Worm (Caenorhabditis elegans) whole organism, young adult: ENCODE measurements around the gene abcf-3.
A peak's percentile ranks its signal among the peaks of the same experiment; 100 is the strongest.

Experiments
- C17E4.6 ChIP-seq: fragments of 200-800 bp; sonication (Bioruptor generic); IDR thresholded peaks from 2 replicates; pipeline ENCODE4 v1.3.6; 2022; ENCODE audit warnings: missing genetic modification reagents, missing genetic modification characterization, missing compliant biosample characterization
- D2030.7 ChIP-seq: fragments of 200-800 bp; sonication (Bioruptor generic); IDR thresholded peaks from 2 replicates; pipeline ENCODE4 v1.3.6; 2022; ENCODE audit warnings: missing genetic modification reagents, missing genetic modification characterization, missing compliant biosample characterization
- F39B2.1 ChIP-seq: fragments of 200-800 bp; sonication (Bioruptor generic); IDR thresholded peaks from 2 replicates; pipeline ENCODE4 v1.3.6; 2022; ENCODE audit warnings: missing genetic modification reagents, missing genetic modification characterization, missing compliant biosample characterization
- F49E8.2 ChIP-seq: sonication (generic microtip); optimal IDR thresholded peaks from 3 replicates; lab custom pipeline; 2017; ENCODE audit warnings: missing genetic modification characterization, mild to moderate bottlenecking, missing compliant biosample characterization, antibody characterized with exemption, moderate library complexity; ENCODE audit not compliant: insufficient read depth
- F52B5.7 ChIP-seq: sonication (generic microtip); optimal IDR thresholded peaks from 2 replicates; lab custom pipeline; 2016; ENCODE audit warnings: mild to moderate bottlenecking, missing genetic modification characterization, missing compliant biosample characterization
- F55B11.4 ChIP-seq: sonication (generic microtip); optimal IDR thresholded peaks from 2 replicates; lab custom pipeline; 2016; ENCODE audit warnings: missing compliant biosample characterization, missing genetic modification characterization, borderline replicate concordance; ENCODE audit not compliant: insufficient read depth
- F57A8.1 ChIP-seq: fragments of 200-800 bp; sonication (Bioruptor generic); optimal IDR thresholded peaks from 2 replicates; lab custom pipeline; 2018; ENCODE audit warnings: mild to moderate bottlenecking, missing genetic modification characterization, moderate library complexity, missing compliant biosample characterization
- T07F8.4 ChIP-seq: sonication (generic microtip); optimal IDR thresholded peaks from 2 replicates; lab custom pipeline; 2016; ENCODE audit warnings: mild to moderate bottlenecking, missing genetic modification characterization, moderate library complexity, missing compliant biosample characterization
- Y53F4B.3 ChIP-seq: fragments of 200-800 bp; sonication (Bioruptor generic); IDR thresholded peaks from 2 replicates; pipeline ENCODE4 v1.3.6; 2022; ENCODE audit warnings: missing genetic modification reagents, missing genetic modification characterization, missing compliant biosample characterization
- Y95B8A.8 ChIP-seq: fragments of 200-800 bp; sonication (Bioruptor generic); IDR thresholded peaks from 2 replicates; pipeline ENCODE4 v1.3.6; 2022; ENCODE audit warnings: missing genetic modification reagents, missing genetic modification characterization, missing compliant biosample characterization
- ama-1 ChIP-seq, 3 experiments: fragments of 150-350 bp in 1 of 3; sonication (generic microtip) in 2 of 3; optimal IDR thresholded peaks; 2 replicates each; lab custom pipeline; 2014 to 2018; ENCODE audit warnings: missing biosample characterization in 2 of 3, missing genetic modification characterization in 2 of 3, missing genetic modification reagents in 2 of 3
- aptf-2 ChIP-seq: fragments of 200-800 bp; sonication (Bioruptor generic); conservative IDR thresholded peaks from 2 replicates; pipeline ENCODE4 v1.3.6; 2022; ENCODE audit warnings: missing genetic modification reagents, missing genetic modification characterization, missing compliant biosample characterization
- atf-7 ChIP-seq: sonication (generic microtip); optimal IDR thresholded peaks from 2 replicates; lab custom pipeline; 2017; ENCODE audit warnings: mild to moderate bottlenecking, missing genetic modification characterization, missing compliant biosample characterization
- bed-1 ChIP-seq: fragments of 200-800 bp; sonication (Bioruptor generic); IDR thresholded peaks from 2 replicates; pipeline ENCODE4 v1.3.6; 2022; ENCODE audit warnings: missing genetic modification reagents, missing genetic modification characterization, missing compliant biosample characterization
- ceh-100 ChIP-seq: fragments of 200-800 bp; sonication (Bioruptor generic); IDR thresholded peaks from 2 replicates; pipeline ENCODE4 v1.3.6; 2022; ENCODE audit warnings: missing genetic modification reagents, missing genetic modification characterization, missing compliant biosample characterization
- ceh-40 ChIP-seq: fragments of 200-800 bp; sonication (Bioruptor generic); IDR thresholded peaks from 2 replicates; pipeline ENCODE4 v1.3.6; 2022; ENCODE audit warnings: missing genetic modification characterization, missing compliant biosample characterization
- chd-7 ChIP-seq: sonication (generic microtip); optimal IDR thresholded peaks from 2 replicates; lab custom pipeline; 2016; ENCODE audit warnings: mild to moderate bottlenecking, missing genetic modification characterization, moderate library complexity, missing compliant biosample characterization
- egrh-3 ChIP-seq: fragments of 200-800 bp; sonication (Bioruptor generic); IDR thresholded peaks from 2 replicates; pipeline ENCODE4 v1.3.6; 2022; ENCODE audit warnings: missing genetic modification reagents, missing genetic modification characterization, missing compliant biosample characterization
- fkh-3 ChIP-seq: sonication (generic microtip); optimal IDR thresholded peaks from 2 replicates; lab custom pipeline; 2016; ENCODE audit warnings: mild to moderate bottlenecking, missing genetic modification characterization, missing compliant biosample characterization
- gei-17 ChIP-seq: fragments of 200-800 bp; sonication (Bioruptor generic); optimal IDR thresholded peaks from 2 replicates; lab custom pipeline; 2018; ENCODE audit warnings: mild to moderate bottlenecking, missing genetic modification characterization, missing compliant biosample characterization
- hlh-12 ChIP-seq: sonication (generic microtip); optimal IDR thresholded peaks from 2 replicates; lab custom pipeline; 2016; ENCODE audit warnings: missing genetic modification characterization, missing compliant biosample characterization
- hmg-20 ChIP-seq: fragments of 200-800 bp; sonication (Bioruptor generic); IDR thresholded peaks from 2 replicates; pipeline ENCODE4 v1.3.6; 2022; ENCODE audit warnings: missing genetic modification reagents, missing genetic modification characterization, missing compliant biosample characterization
- hsf-1 ChIP-seq: fragments of 200-800 bp; sonication (Bioruptor generic); IDR thresholded peaks from 2 replicates; pipeline ENCODE4 v1.3.6; 2022; ENCODE audit warnings: missing genetic modification reagents, missing genetic modification characterization, missing compliant biosample characterization
- let-526 ChIP-seq: fragments of 200-800 bp; sonication (Bioruptor generic); IDR thresholded peaks from 2 replicates; pipeline ENCODE4 v1.3.6; 2022; ENCODE audit warnings: missing genetic modification reagents, missing genetic modification characterization, missing compliant biosample characterization
- let-607 ChIP-seq, 2 experiments: fragments of 200-800 bp in 1 of 2; sonication (Bioruptor generic) in 1 of 2; sonication (generic microtip) in 1 of 2; optimal IDR thresholded peaks; 2 replicates each; lab custom pipeline; 2016 to 2018; ENCODE audit warnings: mild to moderate bottlenecking in 2 of 2, missing compliant biosample characterization in 2 of 2, missing genetic modification characterization in 2 of 2, moderate library complexity in 2 of 2, missing genotype in 1 of 2
- lin-40 ChIP-seq: sonication (generic microtip); optimal IDR thresholded peaks from 2 replicates; lab custom pipeline; 2016; ENCODE audit warnings: missing genetic modification characterization, mild to moderate bottlenecking, missing compliant biosample characterization, missing genotype, missing genetic modification reagents
- lin-54 ChIP-seq: fragments of 200-800 bp; sonication (Bioruptor generic); optimal IDR thresholded peaks from 2 replicates; lab custom pipeline; 2018; ENCODE audit warnings: mild to moderate bottlenecking, missing genetic modification characterization, missing compliant biosample characterization
- lsy-27 ChIP-seq: sonication (generic microtip); optimal IDR thresholded peaks from 2 replicates; lab custom pipeline; 2017; ENCODE audit warnings: missing genetic modification characterization, mild to moderate bottlenecking, missing compliant biosample characterization, antibody characterized with exemption, missing genotype, borderline replicate concordance; ENCODE audit not compliant: insufficient read depth
- madf-3 ChIP-seq: fragments of 200-800 bp; sonication (Bioruptor generic); IDR thresholded peaks from 2 replicates; pipeline ENCODE4 v1.3.6; 2022; ENCODE audit warnings: missing genetic modification reagents, missing genetic modification characterization, missing compliant biosample characterization
- madf-8 ChIP-seq: fragments of 200-800 bp; sonication (Bioruptor generic); conservative IDR thresholded peaks from 2 replicates; pipeline ENCODE4 v1.3.6; 2022; ENCODE audit warnings: missing genetic modification reagents, missing genetic modification characterization, missing compliant biosample characterization
- nfya-2 ChIP-seq: fragments of 200-800 bp; sonication (Bioruptor generic); IDR thresholded peaks from 2 replicates; pipeline ENCODE4 v1.3.6; 2022; ENCODE audit warnings: missing genetic modification reagents, missing genetic modification characterization, missing compliant biosample characterization
- nfyb-1 ChIP-seq: fragments of 200-800 bp; sonication (Bioruptor generic); IDR thresholded peaks from 2 replicates; pipeline ENCODE4 v1.3.6; 2022; ENCODE audit warnings: missing genetic modification reagents, missing genetic modification characterization, missing compliant biosample characterization
- pbrm-1 ChIP-seq: fragments of 200-800 bp; sonication (Bioruptor generic); IDR thresholded peaks from 2 replicates; pipeline ENCODE4 v1.3.6; 2022; ENCODE audit warnings: missing genetic modification reagents, missing genetic modification characterization, missing compliant biosample characterization
- pha-4 ChIP-seq: fragments of 150-350 bp; sonication (generic microtip); optimal IDR thresholded peaks from 2 replicates; lab custom pipeline; 2014; ENCODE audit warnings: missing biosample characterization, missing genetic modification reagents, missing genetic modification characterization
- rcor-1 ChIP-seq: fragments of 200-800 bp; sonication (Bioruptor generic); IDR thresholded peaks from 2 replicates; pipeline ENCODE4 v1.3.6; 2022; ENCODE audit warnings: missing genetic modification reagents, missing genetic modification characterization, missing compliant biosample characterization
- sdz-38 ChIP-seq: sonication (generic microtip); optimal IDR thresholded peaks from 2 replicates; lab custom pipeline; 2016; ENCODE audit warnings: missing genotype, missing genetic modification characterization, missing compliant biosample characterization
- snpc-1.1 ChIP-seq: sonication (generic microtip); optimal IDR thresholded peaks from 2 replicates; lab custom pipeline; 2017; ENCODE audit warnings: missing genetic modification characterization, mild to moderate bottlenecking, missing compliant biosample characterization, antibody characterized with exemption, moderate library complexity, missing genotype, missing genetic modification reagents; ENCODE audit not compliant: insufficient read depth
- snpc-1.3 ChIP-seq: sonication (generic microtip); optimal IDR thresholded peaks from 2 replicates; lab custom pipeline; 2017; ENCODE audit warnings: missing genetic modification characterization, mild to moderate bottlenecking, missing compliant biosample characterization, antibody characterized with exemption, moderate library complexity, missing genotype, missing genetic modification reagents; ENCODE audit not compliant: insufficient read depth
- snpc-4 ChIP-seq, 5 experiments: fragments of 150-350 bp in 1 of 5; sonication (generic microtip) in 4 of 5; optimal IDR thresholded peaks; 2 replicates each; lab custom pipeline; 2014 to 2018; ENCODE audit warnings: missing genetic modification characterization in 5 of 5, missing biosample characterization in 3 of 5, antibody characterized with exemption in 2 of 5, mild to moderate bottlenecking in 2 of 5, missing compliant biosample characterization in 2 of 5, missing genotype in 2 of 5, moderate library complexity in 2 of 5, missing genetic modification reagents in 1 of 5
- tbp1 ChIP-seq: fragments of 200-800 bp; sonication (Bioruptor generic); optimal IDR thresholded peaks from 2 replicates; lab custom pipeline; 2018; ENCODE audit warnings: mild to moderate bottlenecking, missing genetic modification characterization, missing compliant biosample characterization
- tlf-1 ChIP-seq: fragments of 200-800 bp; sonication (Bioruptor generic); optimal IDR thresholded peaks from 2 replicates; lab custom pipeline; 2018; ENCODE audit warnings: mild to moderate bottlenecking, missing genetic modification characterization, missing compliant biosample characterization
- zfh-2 ChIP-seq: fragments of 200-800 bp; sonication (Bioruptor generic); conservative IDR thresholded peaks from 2 replicates; pipeline ENCODE4 v1.3.6; 2022; ENCODE audit warnings: missing genetic modification reagents, missing genetic modification characterization, missing compliant biosample characterization
- ztf-18 ChIP-seq: sonication (generic microtip); optimal IDR thresholded peaks from 2 replicates; lab custom pipeline; 2016; ENCODE audit warnings: missing genotype, mild to moderate bottlenecking, missing genetic modification characterization, missing compliant biosample characterization
- ztf-25 ChIP-seq: fragments of 200-800 bp; sonication (Bioruptor generic); IDR thresholded peaks from 2 replicates; pipeline ENCODE4 v1.3.6; 2022; ENCODE audit warnings: missing genetic modification reagents, missing genetic modification characterization, missing compliant biosample characterization
- ztf-3 ChIP-seq: fragments of 200-800 bp; sonication (Bioruptor generic); optimal IDR thresholded peaks from 2 replicates; lab custom pipeline; 2018; ENCODE audit warnings: mild to moderate bottlenecking, missing genetic modification characterization, missing compliant biosample characterization

abcf-3 gene

DNA sequence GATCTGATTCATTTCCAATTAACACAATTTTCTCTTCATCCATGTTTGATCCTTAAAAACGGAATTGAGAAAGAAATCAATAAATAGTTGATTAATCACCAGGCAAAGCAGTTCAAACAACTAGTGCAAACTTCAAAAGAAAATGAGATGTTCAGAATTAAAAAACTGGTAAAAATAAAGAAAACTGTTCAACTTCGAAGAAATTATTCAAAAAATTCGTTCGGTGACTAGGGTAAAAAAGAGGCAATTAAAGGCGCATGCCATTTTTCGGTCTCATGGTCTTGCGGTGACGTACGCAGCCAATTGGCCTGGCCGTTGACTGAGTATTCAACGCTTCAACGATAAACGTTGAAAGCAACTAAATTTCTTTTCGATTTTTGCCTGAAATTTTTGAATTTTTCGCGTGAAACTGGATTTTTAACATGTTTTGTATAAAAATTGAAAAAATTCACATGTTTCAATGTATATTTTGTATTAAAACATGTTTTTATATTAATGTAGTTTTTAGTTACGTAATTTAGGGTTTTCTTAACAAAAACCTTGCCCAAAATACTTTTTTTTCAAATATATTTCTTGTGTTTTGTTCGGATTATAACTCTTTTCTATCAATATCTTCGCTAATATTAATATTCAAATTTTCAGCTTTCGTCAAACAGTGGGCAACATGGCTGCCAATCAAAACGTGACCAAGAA lies 33.1 kb downstream of the abcf-3 start, which contains the start of the genes sna-3 and rps-3 (continued):
- TF ChIP-seq nfya-2 (GFP tag; lab: Robert Waterston, UW) (no peak), madf-3 (GFP tag; lab: Robert Waterston, UW) (0 out of 2 replicates have a peak, but pooled peaks have one; percentile 20), lin-54 (peak; percentile 67), F57A8.1 (GFP tag; lab: Kevin White, UChicago) (no peak), F49E8.2 (tag; lab: Kevin White, UChicago) (peak; percentile 69), hlh-12 (tag; lab: Kevin White, UChicago) (no peak), C17E4.6 (GFP tag; lab: Robert Waterston, UW) (no peak), T07F8.4 (no peak), hsf-1 (peak; percentile 58; the same call in 1 of the 2 replicates), gei-17 (GFP tag; lab: Kevin White, UChicago) (no peak), lsy-27 (no peak), ztf-18 (tag; lab: Kevin White, UChicago) (peak; percentile 83), egrh-3 (no peak), bed-1 (GFP tag; lab: Robert Waterston, UW) (no peak), madf-8 (GFP tag; lab: Robert Waterston, UW) (no peak), sdz-38 (tag; lab: Kevin White, UChicago) (no peak), chd-7 (no peak), tbp1 (GFP tag; lab: Kevin White, UChicago) (peak; percentile 58), hmg-20 (GFP tag; lab: Robert Waterston, UW) (no peak), let-607 (tag; optimal IDR thresholded peaks at IDR 0.05; lab: Kevin White, UChicago) (peak in 1 of 2 experiments; percentile 36), lin-40 (tag; lab: Kevin White, UChicago) (peak; percentile 27), F55B11.4 (no peak), ztf-25 (GFP tag; lab: Robert Waterston, UW) (no peak), F39B2.1 (GFP tag; lab: Robert Waterston, UW) (no peak), rcor-1 (GFP tag; lab: Robert Waterston, UW) (no peak), let-526 (no peak), ama-1 (optimal IDR thresholded peaks at IDR 0.05; lab: Kevin White, UChicago) (no peak), ama-1 (GFP tag; optimal IDR thresholded peaks at IDR 0.05; lab: Kevin White, UChicago) (no peak), pha-4 (tag; lab: Kevin White, UChicago) (no peak), zfh-2 (GFP tag; lab: Robert Waterston, UW) (no peak), F52B5.7 (tag; lab: Kevin White, UChicago) (no peak), snpc-4 (GFP tag; optimal IDR thresholded peaks at IDR 0.05; lab: Kevin White, UChicago) (peak; percentile 10), snpc-4 (tag; optimal IDR thresholded peaks at IDR 0.05; lab: Kevin White, UChicago) (peak; percentile 26 to 69 (median 42)), ceh-40 (no peak), tlf-1 (GFP tag; lab: Kevin White, UChicago) (peak; percentile 31), pbrm-1 (GFP tag; lab: Robert Waterston, UW) (peak; percentile 64; the same call in 1 of the 2 replicates), Y53F4B.3 (no peak), D2030.7 (peak; percentile 72), ceh-100 (no peak), Y95B8A.8 (GFP tag; lab: Robert Waterston, UW) (0 out of 2 replicates have a peak, but pooled peaks have one; percentile 42), aptf-2 (no peak), fkh-3 (tag; lab: Kevin White, UChicago) (no peak), atf-7 (no peak), nfyb-1 (GFP tag; lab: Robert Waterston, UW) (0 out of 2 replicates have a peak, but pooled peaks have one; percentile 53), ztf-3 (GFP tag; lab: Kevin White, UChicago) (no peak), snpc-1.3 (tag; lab: Kevin White, UChicago) (peak; percentile 55), snpc-1.1 (peak; percentile 66)
